Fruit fly (Drosophila melanogaster) S2 (cell line): ENCODE results near the gene CG32572.

Experiments used
- CG8478 ChIP-seq: fragments of >200 bp; optimal IDR thresholded peaks from 2 replicates; lab custom pipeline; 2018
- CTCF ChIP-seq, 2 experiments: fragments of >200 bp; optimal IDR thresholded peaks; 2 replicates each; lab custom pipeline; 2018

dm6 chrX:16742547-16742946 lies 21.6 kb downstream of the CG32572 start, which contains the start of gene Twdlalpha:
- no peak for TF ChIP-seq CG8478 (lab: Kevin White, UChicago)
- TF ChIP-seq CTCF (optimal IDR thresholded peaks at IDR 0.05; lab: Kevin White, UChicago) = no peak
